Fruit fly (Drosophila melanogaster): ENCODE data around the gene Hpr1.

- TF ChIP-seq Sin3A (optimal IDR thresholded peaks at IDR 0.05) (no peak), psq (optimal IDR thresholded peaks at IDR 0.05) (no peak), ttk (optimal IDR thresholded peaks at IDR 0.05) (no peak), insv (optimal IDR thresholded peaks at IDR 0.05) (no peak), h (optimal IDR thresholded peaks at IDR 0.05) (no peak)
Measured at dm6 chr3R:5829762-5830161, 8.5 kb upstream of the Hpr1 start, which contains the start of gene glob3.
